Worm (Caenorhabditis elegans): ENCODE data around the gene R12B2.8.

DNA sequence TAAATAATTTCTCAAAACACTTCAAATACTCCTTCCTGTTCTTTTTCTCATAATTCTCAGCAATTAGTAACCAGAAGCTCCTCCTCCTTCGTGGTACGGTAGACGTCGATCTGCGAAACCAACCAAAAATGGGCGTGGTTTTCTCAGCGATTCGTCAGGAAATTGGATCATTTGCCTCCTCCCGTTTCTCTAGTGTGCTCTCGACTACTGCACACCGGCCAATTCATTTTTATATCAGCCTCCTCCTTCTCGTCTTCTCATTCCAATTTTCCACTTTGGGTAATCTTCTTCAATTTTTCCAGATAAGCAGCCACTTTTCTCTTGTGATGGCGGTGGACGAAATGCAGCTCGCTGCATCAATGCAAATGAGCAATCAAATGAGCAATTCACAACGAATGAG lies 25.0 kb upstream of the R12B2.8 start, which contains the start of gene ceh-10:
- TF ChIP-seq klf-2 (GFP tag; conservative IDR thresholded peaks at IDR 0.05) (no peak), cog-1 (tag; optimal IDR thresholded peaks at IDR 0.05) (no peak), T22C8.4 (GFP tag; IDR thresholded peaks at IDR 0.05) (no peak), flt-1 (GFP tag; IDR thresholded peaks at IDR 0.05) (no peak)
